Worm (Caenorhabditis elegans) whole organism, L3 larva: Measurements from ENCODE around the gene mob-3.

ENCODE experiments used
- egl-27 ChIP-seq: sonication (generic microtip); optimal IDR thresholded peaks from 4 replicates; lab custom pipeline; 2017; ENCODE audit warnings: missing biosample characterization, missing genetic modification reagents, missing genetic modification characterization
- elt-1 ChIP-seq: fragments of 150-350 bp; optimal IDR thresholded peaks from 2 replicates; lab custom pipeline; 2014; ENCODE audit warnings: missing biosample characterization, missing genetic modification characterization
- zag-1 ChIP-seq: fragments of 150-350 bp; optimal IDR thresholded peaks from 2 replicates; lab custom pipeline; 2014; ENCODE audit warnings: missing biosample characterization, missing genetic modification characterization

DNA sequence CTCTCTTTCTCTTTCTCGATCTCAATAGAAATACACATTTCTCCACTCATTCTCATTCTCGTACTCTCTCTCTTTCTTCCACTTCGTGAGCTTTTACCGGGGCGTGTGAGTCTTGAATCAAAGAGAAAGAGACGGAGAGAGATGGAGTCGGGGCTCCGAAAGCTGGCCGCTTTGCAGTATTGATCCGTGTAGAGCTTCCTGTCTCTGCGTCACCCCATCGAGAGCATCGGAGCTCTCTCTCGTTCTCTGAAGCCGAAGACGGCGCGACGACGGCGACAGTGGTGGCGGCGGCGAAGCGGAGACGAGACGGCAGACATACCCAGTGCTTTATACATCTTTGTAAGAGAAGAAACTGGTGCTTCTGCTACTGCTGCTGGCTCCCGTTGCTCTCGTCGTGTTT is 13.3 kb upstream of the mob-3 start:
- TF ChIP-seq zag-1 (tag; lab: Kevin White, UChicago) (peak; percentile 22), elt-1 (tag; lab: Kevin White, UChicago) (no peak), egl-27 (tag; lab: Kevin White, UChicago) (no peak)
